Fruit fly (Drosophila melanogaster) whole organism: ENCODE results near the gene scramb1.

ENCODE experiments used
- CG8478 ChIP-seq: fragments of >200 bp; optimal IDR thresholded peaks from 2 replicates; lab custom pipeline; 2018; ENCODE audit warnings: inconsistent platforms
- Dll ChIP-seq: fragments of >200 bp; optimal IDR thresholded peaks from 2 replicates; lab custom pipeline; 2017
- EcR ChIP-seq, 2 experiments: fragments of >200 bp; optimal IDR thresholded peaks; 2 replicates each; lab custom pipeline; 2017; ENCODE audit warnings: missing biosample characterization in 2 of 2, missing genetic modification characterization in 2 of 2, missing genetic modification reagents in 2 of 2
- pan ChIP-seq: fragments of >200 bp; optimal IDR thresholded peaks from 2 replicates; lab custom pipeline; 2017
- psq ChIP-seq: fragments of >200 bp; optimal IDR thresholded peaks from 2 replicates; lab custom pipeline; 2017
- usp ChIP-seq: fragments of >200 bp; optimal IDR thresholded peaks from 2 replicates; lab custom pipeline; 2017; ENCODE audit warnings: missing biosample characterization, missing genetic modification characterization, mixed read lengths

dm6 chr3L:10247579-10247978 is 22.5 kb upstream of the scramb1 start:
- no peak for TF ChIP-seq psq (lab: Kevin White, UChicago)
- no peak for TF ChIP-seq CG8478
- no peak for TF ChIP-seq usp
- no peak for TF ChIP-seq Dll (lab: Kevin White, UChicago)
- no peak for TF ChIP-seq pan
- no peak for TF ChIP-seq EcR (GFP tag; optimal IDR thresholded peaks at IDR 0.05; lab: Kevin White, UChicago)
